Worm (Caenorhabditis elegans) whole organism, L4/young adult: ENCODE data around the gene C43F9.11.

Source experiments
- W03F9.2 ChIP-seq: fragments of 150-350 bp; optimal IDR thresholded peaks from 2 replicates; lab custom pipeline; 2014; ENCODE audit warnings: missing biosample characterization, missing genetic modification characterization
- dao-5 ChIP-seq: sonication (generic microtip); optimal IDR thresholded peaks from 2 replicates; lab custom pipeline; 2016; ENCODE audit warnings: missing genotype, missing genetic modification characterization, moderate library complexity, missing compliant biosample characterization
- him-1 ChIP-seq: sonication (generic microtip); optimal IDR thresholded peaks from 2 replicates; lab custom pipeline; 2016; ENCODE audit warnings: missing genotype, missing genetic modification reagents, missing genetic modification characterization, missing compliant biosample characterization

DNA sequence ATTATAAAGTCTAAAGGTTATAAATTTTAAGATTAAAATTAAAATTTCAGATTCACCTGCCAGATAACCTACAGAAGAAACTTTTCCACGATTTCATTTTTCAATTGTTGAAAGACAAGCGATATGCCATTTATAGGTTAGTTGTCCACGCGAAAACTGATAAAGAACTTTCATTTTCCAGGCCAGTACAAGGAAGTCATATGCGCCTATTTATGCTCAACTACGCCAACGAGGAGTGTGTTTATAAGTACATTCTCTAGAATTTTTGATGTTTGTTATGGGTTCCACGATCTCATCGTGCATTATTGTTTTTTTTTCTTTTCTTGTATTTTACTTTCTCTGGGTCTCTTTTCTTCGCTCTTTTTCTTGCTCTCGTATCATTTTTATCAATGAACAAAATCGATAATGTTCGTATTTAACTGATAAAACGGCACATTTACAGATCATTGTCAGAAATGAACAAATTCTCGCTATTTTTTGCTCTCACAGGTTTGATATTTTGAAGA lies 10.0 kb downstream of the C43F9.11 start, which contains the start of gene R09H10.3:
- TF ChIP-seq him-1 (no peak), W03F9.2 (tag; lab: Kevin White, UChicago) (no peak), dao-5 (tag; lab: Kevin White, UChicago) (no peak)
